Worm (Caenorhabditis elegans): ENCODE results near the gene ced-6.
A peak's percentile ranks its signal among the peaks of the same experiment; 100 is the strongest.

The ced-6 gene

DNA sequence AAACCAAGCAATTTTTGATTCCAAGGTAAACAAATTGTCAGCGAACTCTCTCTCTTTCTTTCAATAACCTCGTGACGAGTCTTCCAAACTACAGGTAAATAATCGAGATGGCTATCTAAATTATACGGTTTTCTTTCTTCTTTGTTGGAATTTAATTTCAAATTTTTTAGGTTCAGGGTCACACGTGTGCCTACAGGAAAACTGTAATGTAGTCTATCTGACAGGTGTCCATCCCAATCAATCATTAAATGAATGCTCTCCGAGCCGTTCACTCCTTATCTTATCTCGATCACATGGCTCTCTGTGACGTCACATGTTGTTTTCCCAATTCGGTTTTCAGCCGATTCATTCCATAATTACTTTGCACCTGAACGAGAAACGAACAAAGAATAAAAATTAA lies 42.5 kb upstream of the ced-6 start:
- TF ChIP-seq nhr-25 (tag; optimal IDR thresholded peaks at IDR 0.05) (peak; percentile 62), ama-1 (optimal IDR thresholded peaks at IDR 0.05) (peak; percentile 46), mdl-1 (tag; optimal IDR thresholded peaks at IDR 0.05) (no peak), sem-4 (tag; optimal IDR thresholded peaks at IDR 0.05) (no peak), crh-2 (tag; optimal IDR thresholded peaks at IDR 0.05) (peak; percentile 36), C34F6.9 (tag; optimal IDR thresholded peaks at IDR 0.05) (peak; percentile 16)

DNA sequence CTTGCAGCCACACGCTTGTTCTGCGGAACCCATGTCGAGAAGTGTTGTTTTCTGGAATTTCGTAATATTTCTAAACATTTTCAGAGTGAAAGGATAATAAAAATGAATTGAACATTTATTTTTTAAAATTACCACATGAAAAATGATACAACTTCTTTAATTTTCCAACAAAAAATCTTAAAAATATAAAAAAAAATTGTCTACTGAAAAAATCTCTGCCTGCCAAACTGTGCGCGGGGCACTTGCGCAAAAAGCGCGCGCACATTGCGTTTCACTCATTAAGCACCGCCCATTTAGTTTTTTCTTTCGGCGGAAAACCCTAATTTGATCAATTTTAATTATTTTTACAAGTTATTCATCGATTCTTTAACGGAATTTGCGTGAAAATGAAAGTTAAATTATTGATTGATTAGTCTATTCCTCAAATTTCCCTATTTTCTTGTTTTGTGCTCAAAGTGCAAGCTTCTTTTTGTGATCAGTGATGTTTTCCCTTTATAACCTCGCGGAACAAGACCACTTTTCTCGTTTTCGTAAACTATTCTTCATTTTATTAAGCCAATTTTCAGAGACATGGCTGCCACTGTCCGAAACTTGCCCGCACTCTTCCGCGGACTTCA lies 40.6 kb upstream of the ced-6 start, which contains the start of the genes nmad-1 and hach-1:
TSS of gene nmad-1 (minus strand) at position 51 of the 617 bp plus-strand sequence.
TSS of gene hach-1 (plus strand) at position 567 of the 617 bp plus-strand sequence.
- peak; percentile 77 for TF ChIP-seq unc-55 (GFP tag; optimal IDR thresholded peaks at IDR 0.05)
- peak; percentile 61 for TF ChIP-seq lin-13 (GFP tag; optimal IDR thresholded peaks at IDR 0.05)
- no peak for TF ChIP-seq egl-27 (tag; optimal IDR thresholded peaks at IDR 0.05)
- TF ChIP-seq unc-39 (tag; optimal IDR thresholded peaks at IDR 0.05): no peak
- TF ChIP-seq nhr-12 (tag; optimal IDR thresholded peaks at IDR 0.05): no peak
- TF ChIP-seq zag-1 (tag; optimal IDR thresholded peaks at IDR 0.05): no peak
- peak; percentile 87 for TF ChIP-seq sma-9 (GFP tag; optimal IDR thresholded peaks at IDR 0.05)
- no peak for TF ChIP-seq sma-9 (tag; optimal IDR thresholded peaks at IDR 0.05)
- peak; percentile 28 for TF ChIP-seq fos-1 (tag; optimal IDR thresholded peaks at IDR 0.05)
- TF ChIP-seq ztf-4 (tag; optimal IDR thresholded peaks at IDR 0.05): peak; percentile 56
- peak; percentile 27 for TF ChIP-seq nhr-129 (tag; optimal IDR thresholded peaks at IDR 0.05)
- peak; percentile 79 for TF ChIP-seq gmeb-1 (tag; optimal IDR thresholded peaks at IDR 0.05)
- TF ChIP-seq lin-11 (tag; optimal IDR thresholded peaks at IDR 0.05): peak; percentile 58
- peak; percentile 85 for TF ChIP-seq F13H6.1 (tag; optimal IDR thresholded peaks at IDR 0.05)
- peak; percentile 85 for TF ChIP-seq sma-3 (GFP tag; optimal IDR thresholded peaks at IDR 0.05)
- peak; percentile 88 for TF ChIP-seq sem-4 (tag; optimal IDR thresholded peaks at IDR 0.05)
- TF ChIP-seq skn-1 (tag; optimal IDR thresholded peaks at IDR 0.05): peak; percentile 76
- no peak for TF ChIP-seq dmd-4 (tag; optimal IDR thresholded peaks at IDR 0.05)
- TF ChIP-seq lsy-2 (tag; optimal IDR thresholded peaks at IDR 0.05): peak; percentile 20 to 85
- TF ChIP-seq snpc-4 (tag; optimal IDR thresholded peaks at IDR 0.05): peak; percentile 47
- TF ChIP-seq crh-2 (tag; optimal IDR thresholded peaks at IDR 0.05): peak; percentile 40
- peak; percentile 69 for TF ChIP-seq mab-5 (tag; optimal IDR thresholded peaks at IDR 0.05)
- TF ChIP-seq blmp-1 (tag; optimal IDR thresholded peaks at IDR 0.05; ENCODE audit: insufficient read depth): peak; percentile 39
- peak; percentile 14 for TF ChIP-seq nhr-21 (tag; optimal IDR thresholded peaks at IDR 0.05)
- no peak for TF ChIP-seq peb-1 (tag; optimal IDR thresholded peaks at IDR 0.05)
- peak; percentile 70 for TF ChIP-seq nhr-25 (tag; optimal IDR thresholded peaks at IDR 0.05)
- peak; percentile 52 for TF ChIP-seq C34F6.9 (tag; optimal IDR thresholded peaks at IDR 0.05)
- TF ChIP-seq nhr-11 (tag; optimal IDR thresholded peaks at IDR 0.05): peak; percentile 10
- no peak for TF ChIP-seq R02D3.7 (tag; optimal IDR thresholded peaks at IDR 0.05)

- peak; percentile 31 for TF ChIP-seq ama-1 (optimal IDR thresholded peaks at IDR 0.05)
- TF ChIP-seq elt-3 (tag; optimal IDR thresholded peaks at IDR 0.05): no peak
- no peak for TF ChIP-seq Y55F3AM.14 (GFP tag; optimal IDR thresholded peaks at IDR 0.05)
These were observed 38.2 kb upstream of the ced-6 start, which contains the start of gene rpc-2 for ce11 chrIII:5557246-5557819. TSS of gene rpc-2 (plus strand) at chrIII:5557365.

- no peak for TF ChIP-seq ztf-11 (tag; optimal IDR thresholded peaks at IDR 0.05)
- TF ChIP-seq skn-1 (tag; optimal IDR thresholded peaks at IDR 0.05): no peak
- no peak for TF ChIP-seq gmeb-1 (tag; optimal IDR thresholded peaks at IDR 0.05)
- TF ChIP-seq mab-5 (tag; optimal IDR thresholded peaks at IDR 0.05): no peak
- no peak for TF ChIP-seq nhr-25 (tag; optimal IDR thresholded peaks at IDR 0.05)
- no peak for TF ChIP-seq lin-11 (tag; optimal IDR thresholded peaks at IDR 0.05)
- peak; percentile 76 for TF ChIP-seq nhr-129 (tag; optimal IDR thresholded peaks at IDR 0.05)
- TF ChIP-seq ceh-16 (tag; optimal IDR thresholded peaks at IDR 0.05): no peak
- no peak for TF ChIP-seq nhr-77 (tag; optimal IDR thresholded peaks at IDR 0.05)
- no peak for TF ChIP-seq sma-3 (GFP tag; optimal IDR thresholded peaks at IDR 0.05)
- TF ChIP-seq C34F6.9 (tag; optimal IDR thresholded peaks at IDR 0.05): peak; percentile 19
- no peak for TF ChIP-seq sma-9 (GFP tag; optimal IDR thresholded peaks at IDR 0.05)
- TF ChIP-seq sma-9 (tag; optimal IDR thresholded peaks at IDR 0.05): no peak
- TF ChIP-seq ztf-1 (GFP tag; conservative IDR thresholded peaks at IDR 0.05): no peak
- no peak for TF ChIP-seq unc-39 (tag; optimal IDR thresholded peaks at IDR 0.05)
- no peak for TF ChIP-seq nhr-21 (tag; optimal IDR thresholded peaks at IDR 0.05)
- TF ChIP-seq unc-62 (GFP tag; optimal IDR thresholded peaks at IDR 0.05): no peak
- no peak for TF ChIP-seq R02D3.7 (tag; optimal IDR thresholded peaks at IDR 0.05)
- TF ChIP-seq sem-4 (tag; optimal IDR thresholded peaks at IDR 0.05): no peak
- no peak for TF ChIP-seq blmp-1 (tag; optimal IDR thresholded peaks at IDR 0.05; ENCODE audit: insufficient read depth)
- TF ChIP-seq ceh-82 (tag; optimal IDR thresholded peaks at IDR 0.05): no peak
- TF ChIP-seq nhr-12 (tag; optimal IDR thresholded peaks at IDR 0.05): no peak
- no peak for TF ChIP-seq Y55F3AM.14 (GFP tag; optimal IDR thresholded peaks at IDR 0.05)
- TF ChIP-seq lin-39 (tag; optimal IDR thresholded peaks at IDR 0.05): no peak
- peak in 1 of 2 experiments; percentile 23 for TF ChIP-seq lsy-2 (tag; optimal IDR thresholded peaks at IDR 0.05)
- TF ChIP-seq egl-27 (tag; optimal IDR thresholded peaks at IDR 0.05): no peak
- no peak for TF ChIP-seq elt-3 (tag; optimal IDR thresholded peaks at IDR 0.05)
- TF ChIP-seq ZK546.5 (tag; optimal IDR thresholded peaks at IDR 0.05): no peak
- TF ChIP-seq unc-55 (GFP tag; optimal IDR thresholded peaks at IDR 0.05): no peak
- peak; percentile 70 for TF ChIP-seq F13H6.1 (tag; optimal IDR thresholded peaks at IDR 0.05)
- TF ChIP-seq snpc-4 (tag; optimal IDR thresholded peaks at IDR 0.05): no peak
- TF ChIP-seq nhr-237 (tag; optimal IDR thresholded peaks at IDR 0.05): no peak
These were observed 31.9 kb upstream of the ced-6 start for ce11 chrIII:5563680-5564079.
